Fruit fly (Drosophila melanogaster): ENCODE data around the gene loh.

Gene loh

dm6 chr2L:10474268-10474678, 31.9 kb downstream of the loh start, which contains the start of gene RluA-1:
TSS of gene RluA-1 (minus strand) at chr2L:10474349.
- peak; percentile 71 for TF ChIP-seq noc (tag; optimal IDR thresholded peaks at IDR 0.05)

- TF ChIP-seq noc (tag; optimal IDR thresholded peaks at IDR 0.05) = no peak
Measured at dm6 chr2L:10474815-10475214, 32.5 kb downstream of the loh start.

- no peak for TF ChIP-seq noc (tag; optimal IDR thresholded peaks at IDR 0.05)
Measured at dm6 chr2L:10476879-10477278, 34.5 kb downstream of the loh start, which contains the start of gene RluA-2. TSS of gene RluA-2 (plus strand) at chr2L:10477073.

dm6 chr2L:10479859-10480258, 37.5 kb downstream of the loh start:
- TF ChIP-seq noc (tag; optimal IDR thresholded peaks at IDR 0.05) = no peak

dm6 chr2L:10483073-10483472, 40.7 kb downstream of the loh start, which contains the start of gene Grip75:
TSS of gene Grip75 (plus strand) at chr2L:10483295.
- TF ChIP-seq noc (tag; optimal IDR thresholded peaks at IDR 0.05) = no peak

dm6 chr2L:10488484-10489223, 46.3 kb downstream of the loh start, which contains the start of the genes Cog4 and CG6144:
TSS of gene Cog4 (minus strand) at chr2L:10488622.
TSS of gene CG6144 (plus strand) at chr2L:10488694.
- no peak for TF ChIP-seq noc (tag; optimal IDR thresholded peaks at IDR 0.05)

dm6 chr2L:10491354-10491753, 49.0 kb downstream of the loh start, which contains the start of gene CG13144:
TSS of gene CG13144 (minus strand) at chr2L:10491454.
- TF ChIP-seq noc (tag; optimal IDR thresholded peaks at IDR 0.05) = no peak

dm6 chr2L:10495495-10495894, 53.2 kb downstream of the loh start:
- no peak for TF ChIP-seq noc (tag; optimal IDR thresholded peaks at IDR 0.05)

- TF ChIP-seq noc (tag; optimal IDR thresholded peaks at IDR 0.05) = no peak
Measured at dm6 chr2L:10496338-10496737, 54.0 kb downstream of the loh start.

- TF ChIP-seq noc (tag; optimal IDR thresholded peaks at IDR 0.05) = no peak
Measured at dm6 chr2L:10497106-10497800, 54.9 kb downstream of the loh start.

- TF ChIP-seq noc (tag; optimal IDR thresholded peaks at IDR 0.05) = no peak
Measured at dm6 chr2L:10499608-10500007, 57.3 kb downstream of the loh start.
